Fruit fly (Drosophila melanogaster) Kc167 (cell line): ENCODE results near the gene CG13775.

ENCODE experiments used
- h ChIP-seq: fragments of >200 bp; optimal IDR thresholded peaks from 3 replicates; lab custom pipeline; 2018; ENCODE audit warnings: missing external identifiers
- psq ChIP-seq: fragments of >200 bp; optimal IDR thresholded peaks from 2 replicates; lab custom pipeline; 2017; ENCODE audit warnings: missing external identifiers
- ttk ChIP-seq: sonication (Bioruptor generic); optimal IDR thresholded peaks from 2 replicates; lab custom pipeline; 2017; ENCODE audit warnings: missing external identifiers

dm6 chr2L:6960165-6960564, 3.4 kb upstream of the CG13775 start, which contains the start of the genes Atac1 and Hmgcl:
- TF ChIP-seq h (lab: Kevin White, UChicago) (no peak), psq (lab: Kevin White, UChicago) (no peak), ttk (lab: Kevin White, UChicago) (no peak)
